Worm (Caenorhabditis elegans): ENCODE measurements around the gene F46G10.2.

DNA sequence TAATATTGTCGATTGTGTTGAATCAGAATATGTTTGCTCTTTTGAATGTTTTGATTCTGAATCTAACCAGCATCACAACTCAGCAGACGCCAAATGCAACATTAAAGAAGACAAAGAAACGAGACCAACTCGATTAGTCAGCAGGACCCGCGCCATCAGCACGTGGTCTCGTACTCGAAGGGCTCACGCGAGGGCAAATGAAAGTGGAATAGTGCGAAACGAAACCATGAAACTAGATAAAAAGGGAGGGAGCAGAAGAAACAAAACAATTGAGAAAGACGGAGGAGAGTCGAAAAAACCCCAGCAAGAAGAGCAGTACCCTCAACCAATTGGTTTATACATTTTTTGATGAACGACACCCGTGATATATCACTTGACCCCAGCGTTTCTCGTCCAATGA, 14.2 kb downstream of the F46G10.2 start:
- TF ChIP-seq lin-15B (tag; optimal IDR thresholded peaks at IDR 0.05): no peak
- no peak for TF ChIP-seq ztf-11 (tag; optimal IDR thresholded peaks at IDR 0.05)
- TF ChIP-seq gei-8 (GFP tag; optimal IDR thresholded peaks at IDR 0.05): no peak
- no peak for TF ChIP-seq F49E8.2 (tag; optimal IDR thresholded peaks at IDR 0.05; ENCODE audit: borderline replicate concordance)
- TF ChIP-seq ZK546.5 (tag; optimal IDR thresholded peaks at IDR 0.05): no peak
- no peak for TF ChIP-seq nhr-237 (tag; optimal IDR thresholded peaks at IDR 0.05)
- TF ChIP-seq lsy-2 (tag; optimal IDR thresholded peaks at IDR 0.05): no peak
- TF ChIP-seq ceh-28 (tag; optimal IDR thresholded peaks at IDR 0.05): no peak
- TF ChIP-seq daf-8 (GFP tag; IDR thresholded peaks at IDR 0.05): no peak
- TF ChIP-seq attf-4 (tag; optimal IDR thresholded peaks at IDR 0.05): no peak
- TF ChIP-seq dpl-1 (GFP tag; optimal IDR thresholded peaks at IDR 0.05): no peak
- TF ChIP-seq mdl-1 (tag; optimal IDR thresholded peaks at IDR 0.05): peak in 1 of 2 experiments; percentile 41
- TF ChIP-seq R02D3.7 (tag; optimal IDR thresholded peaks at IDR 0.05): no peak
